Fruit fly (Drosophila melanogaster): ENCODE measurements around the gene CG14424.

- no peak for TF ChIP-seq CG10669 (GFP tag; optimal IDR thresholded peaks at IDR 0.05)
- TF ChIP-seq Blimp-1 (GFP tag; optimal IDR thresholded peaks at IDR 0.05), result no peak
- no peak for TF ChIP-seq esn (GFP tag; optimal IDR thresholded peaks at IDR 0.05)
- TF ChIP-seq CG10631 (GFP tag; optimal IDR thresholded peaks at IDR 0.05), result no peak
These were observed 41.2 kb downstream of the CG14424 start, which contains the start of gene CG14419 for dm6 chrX:2885814-2886213.

All from whole organism, prepupa.